Worm (Caenorhabditis elegans) whole organism, L2 larva: Measurements from ENCODE around the gene C46E10.8.

Experiments used
- aly-2 ChIP-seq: fragments of 150-350 bp; optimal IDR thresholded peaks from 2 replicates; lab custom pipeline; 2014; ENCODE audit warnings: missing biosample characterization, missing genetic modification characterization
- lin-39 ChIP-seq: fragments of 150-350 bp; optimal IDR thresholded peaks from 2 replicates; lab custom pipeline; 2014; ENCODE audit warnings: missing biosample characterization, missing genetic modification reagents, missing genetic modification characterization
- nhr-11 ChIP-seq: fragments of 150-350 bp; optimal IDR thresholded peaks from 2 replicates; lab custom pipeline; 2014; ENCODE audit warnings: missing biosample characterization, missing genetic modification characterization
- snpc-4 ChIP-seq: fragments of 150-350 bp; optimal IDR thresholded peaks from 2 replicates; lab custom pipeline; 2014; ENCODE audit warnings: missing biosample characterization, missing genetic modification characterization
- ztf-1 ChIP-seq: fragments of 200-800 bp; sonication (Bioruptor generic); conservative IDR thresholded peaks from 2 replicates; pipeline ENCODE4 v1.3.6; 2022; ENCODE audit warnings: missing genetic modification characterization, missing compliant biosample characterization

DNA sequence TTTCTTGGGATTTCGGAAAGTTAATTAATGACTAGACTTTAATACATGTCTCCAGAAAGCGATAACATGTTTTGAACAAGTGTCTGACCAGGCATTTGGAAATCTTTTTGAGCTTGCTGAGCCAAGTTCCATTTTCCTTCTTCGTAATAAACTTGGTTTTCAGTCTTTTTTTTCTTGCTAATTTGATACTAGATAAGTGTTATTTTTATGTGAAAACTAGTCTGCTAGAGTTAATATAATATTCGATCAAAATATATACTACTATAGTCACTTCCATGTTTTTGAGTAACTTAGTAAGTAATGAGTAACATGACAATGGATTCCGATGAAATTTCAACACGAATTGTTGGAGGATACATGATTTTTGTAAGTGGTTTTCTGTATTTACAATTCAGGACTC lies 18.6 kb downstream of the C46E10.8 start, which contains the start of gene srx-110:
- no peak for TF ChIP-seq nhr-11
- TF ChIP-seq ztf-1 (GFP tag; lab: Robert Waterston, UW): no peak
- no peak for TF ChIP-seq aly-2 (tag; lab: Kevin White, UChicago)
- TF ChIP-seq lin-39 (tag; lab: Kevin White, UChicago): no peak
- no peak for TF ChIP-seq snpc-4 (tag; lab: Kevin White, UChicago)
